Fruit fly (Drosophila melanogaster) whole organism, wandering third instar larva: Measurements from ENCODE around the gene CG2218.

ENCODE experiments used
- Abd-B ChIP-seq: fragments of >200 bp; optimal IDR thresholded peaks from 2 replicates; lab custom pipeline; 2017; ENCODE audit warnings: missing biosample characterization, missing genetic modification characterization
- CG32264 ChIP-seq: fragments of 200-800 bp; sonication (Bioruptor generic); optimal IDR thresholded peaks from 2 replicates; lab custom pipeline; 2016; ENCODE audit warnings: missing biosample characterization, missing genetic modification characterization
- Dfd ChIP-seq: fragments of >200 bp; optimal IDR thresholded peaks from 2 replicates; lab custom pipeline; 2017; ENCODE audit warnings: missing biosample characterization, missing genetic modification characterization
- Dif ChIP-seq: fragments of 200-275, 200-300 bp; sonication (Bioruptor generic); optimal IDR thresholded peaks from 2 replicates; lab custom pipeline; 2018; ENCODE audit warnings: missing biosample characterization, missing genetic modification characterization; ENCODE audit not compliant: partially characterized antibody
- GATAd ChIP-seq: sonication (Bioruptor generic); optimal IDR thresholded peaks from 2 replicates; lab custom pipeline; 2016; ENCODE audit warnings: missing biosample characterization, missing genetic modification characterization
- HLH106 ChIP-seq: fragments of 200-800 bp; optimal IDR thresholded peaks from 3 replicates; lab custom pipeline; 2019; ENCODE audit warnings: missing biosample characterization, mild to moderate bottlenecking, missing genetic modification characterization, moderate library complexity
- Hnf4 ChIP-seq: fragments of 200-800 bp; sonication (Bioruptor generic); optimal IDR thresholded peaks from 2 replicates; lab custom pipeline; 2016; ENCODE audit warnings: missing biosample characterization, mild to moderate bottlenecking, missing genetic modification characterization
- Hr83 ChIP-seq: fragments of 200-300 bp; sonication (Bioruptor generic); optimal IDR thresholded peaks from 2 replicates; lab custom pipeline; 2016; ENCODE audit warnings: missing biosample characterization, mild to moderate bottlenecking, missing genetic modification characterization, moderate library complexity; ENCODE audit not compliant: poor library complexity, severe bottlenecking
- Jra ChIP-seq: sonication (Bioruptor generic); optimal IDR thresholded peaks from 2 replicates; lab custom pipeline; 2016; ENCODE audit warnings: missing biosample characterization, missing genetic modification characterization
- Mio ChIP-seq: sonication (Bioruptor generic); optimal IDR thresholded peaks from 2 replicates; lab custom pipeline; 2016; ENCODE audit warnings: missing biosample characterization, missing genetic modification characterization
- Myc ChIP-seq: fragments of >200 bp; optimal IDR thresholded peaks from 2 replicates; lab custom pipeline; 2017
- OdsH ChIP-seq: fragments of 200-800 bp; sonication (Bioruptor generic); optimal IDR thresholded peaks from 2 replicates; lab custom pipeline; 2016; ENCODE audit warnings: missing biosample characterization, mild to moderate bottlenecking, missing genetic modification characterization
- Rel ChIP-seq, 2 experiments: fragments of 200-800 bp; sonication (Bioruptor generic) in 1 of 2; optimal IDR thresholded peaks; 2 replicates in 1 of 2; 3 replicates in 1 of 2; lab custom pipeline; 2016 to 2019; ENCODE audit warnings: mild to moderate bottlenecking in 2 of 2, missing biosample characterization in 2 of 2, missing genetic modification characterization in 2 of 2, moderate library complexity in 1 of 2
- Sp1 ChIP-seq: fragments of 200-800 bp; sonication (Bioruptor generic); optimal IDR thresholded peaks from 3 replicates; lab custom pipeline; 2019; ENCODE audit warnings: missing biosample characterization, mild to moderate bottlenecking, missing genetic modification characterization, moderate library complexity
- Vsx2 ChIP-seq: fragments of 200-300, 225-300 bp; sonication (Bioruptor generic); optimal IDR thresholded peaks from 2 replicates; lab custom pipeline; 2018; ENCODE audit warnings: missing biosample characterization, missing genetic modification characterization; ENCODE audit not compliant: partially characterized antibody
- br ChIP-seq: fragments of 200-800 bp; sonication (Bioruptor generic); optimal IDR thresholded peaks from 2 replicates; lab custom pipeline; 2016; ENCODE audit warnings: missing biosample characterization, missing genetic modification characterization
- dl ChIP-seq, 2 experiments: fragments of 175-275, 200-275 bp in 1 of 2; fragments of 200-275 bp in 1 of 2; sonication (Bioruptor generic); optimal IDR thresholded peaks; lab custom pipeline; 2018; ENCODE audit warnings: mild to moderate bottlenecking in 2 of 2, missing biosample characterization in 2 of 2, missing genetic modification characterization in 2 of 2, moderate library complexity in 2 of 2; ENCODE audit not compliant: partially characterized antibody in 2 of 2, insufficient read depth in 1 of 2
- dsf ChIP-seq: sonication (Bioruptor generic); optimal IDR thresholded peaks from 2 replicates; lab custom pipeline; 2016; ENCODE audit warnings: missing biosample characterization, missing genetic modification characterization, borderline replicate concordance
- ey ChIP-seq: fragments of 200-800 bp; sonication (Bioruptor generic); optimal IDR thresholded peaks from 2 replicates; lab custom pipeline; 2016; ENCODE audit warnings: missing biosample characterization, missing genetic modification characterization
- foxo ChIP-seq, 2 experiments: fragments of 200-800 bp; sonication (Bioruptor generic); optimal IDR thresholded peaks; 2 replicates in 1 of 2; 3 replicates in 1 of 2; lab custom pipeline; 2016 to 2017; ENCODE audit warnings: missing biosample characterization in 2 of 2, missing genetic modification characterization in 2 of 2
- fru ChIP-seq: fragments of 200-800 bp; sonication (Bioruptor generic); optimal IDR thresholded peaks from 3 replicates; lab custom pipeline; 2016; ENCODE audit warnings: missing biosample characterization, mild to moderate bottlenecking, missing genetic modification characterization
- h ChIP-seq: fragments of 200-800 bp; sonication (Bioruptor generic); optimal IDR thresholded peaks from 3 replicates; lab custom pipeline; 2016; ENCODE audit warnings: missing biosample characterization, mild to moderate bottlenecking, missing genetic modification characterization
- jim ChIP-seq: fragments of 175-275, 200-325 bp; sonication (Bioruptor generic); optimal IDR thresholded peaks from 2 replicates; lab custom pipeline; 2016; ENCODE audit warnings: missing biosample characterization, mild to moderate bottlenecking, missing genetic modification characterization
- lola ChIP-seq: fragments of >200 bp; optimal IDR thresholded peaks from 2 replicates; lab custom pipeline; 2017; ENCODE audit warnings: missing biosample characterization, missing genetic modification characterization
- pan ChIP-seq: fragments of >200 bp; optimal IDR thresholded peaks from 2 replicates; lab custom pipeline; 2017
- psq ChIP-seq: fragments of 200-800 bp; sonication (Bioruptor generic); optimal IDR thresholded peaks from 3 replicates; lab custom pipeline; 2017; ENCODE audit warnings: missing biosample characterization, mild to moderate bottlenecking, missing genetic modification characterization, moderate library complexity
- rgr ChIP-seq: fragments of 200-800 bp; sonication (Bioruptor generic); optimal IDR thresholded peaks from 3 replicates; lab custom pipeline; 2016; ENCODE audit warnings: missing biosample characterization, mild to moderate bottlenecking, missing genetic modification characterization
- sage ChIP-seq: fragments of 200-800 bp; sonication (Bioruptor generic); optimal IDR thresholded peaks from 2 replicates; lab custom pipeline; 2016; ENCODE audit warnings: missing biosample characterization, mild to moderate bottlenecking, missing genetic modification characterization
- sv ChIP-seq: fragments of 200-800 bp; sonication (Bioruptor generic); optimal IDR thresholded peaks from 3 replicates; lab custom pipeline; 2016; ENCODE audit warnings: missing biosample characterization, missing genetic modification characterization
- tai ChIP-seq: sonication (Bioruptor generic); optimal IDR thresholded peaks from 2 replicates; lab custom pipeline; 2016; ENCODE audit warnings: missing biosample characterization, missing genetic modification characterization
- usp ChIP-seq: fragments of >200 bp; optimal IDR thresholded peaks from 2 replicates; lab custom pipeline; 2017; ENCODE audit warnings: missing biosample characterization, missing genetic modification characterization
- woc ChIP-seq: sonication (Bioruptor generic); optimal IDR thresholded peaks from 2 replicates; lab custom pipeline; 2016; ENCODE audit warnings: missing biosample characterization, mild to moderate bottlenecking, missing genetic modification characterization

The CG2218 gene

DNA sequence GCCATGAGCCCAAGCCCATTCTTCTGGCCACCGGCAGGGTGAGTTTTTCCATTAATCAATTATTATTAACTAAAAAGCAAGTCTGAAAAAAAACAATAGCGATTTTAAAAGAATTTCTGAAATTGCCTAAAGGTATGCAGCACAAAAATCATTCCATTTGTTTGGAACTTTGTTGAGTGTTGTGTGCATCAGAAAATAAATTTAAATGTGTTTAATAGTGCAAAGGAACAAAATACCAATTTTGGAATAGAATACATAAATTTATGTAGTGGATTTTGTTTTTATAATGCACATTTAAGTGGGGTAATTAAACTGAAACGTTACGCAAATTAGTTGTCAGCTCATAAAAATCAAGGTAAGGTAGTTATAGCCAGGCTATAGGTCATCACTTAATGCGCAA, 36.2 kb upstream of the CG2218 start:
- TF ChIP-seq Dif (GFP tag; lab: Kevin White, UChicago) (no peak), Myc (lab: Kevin White, UChicago) (peak; percentile 31)

DNA sequence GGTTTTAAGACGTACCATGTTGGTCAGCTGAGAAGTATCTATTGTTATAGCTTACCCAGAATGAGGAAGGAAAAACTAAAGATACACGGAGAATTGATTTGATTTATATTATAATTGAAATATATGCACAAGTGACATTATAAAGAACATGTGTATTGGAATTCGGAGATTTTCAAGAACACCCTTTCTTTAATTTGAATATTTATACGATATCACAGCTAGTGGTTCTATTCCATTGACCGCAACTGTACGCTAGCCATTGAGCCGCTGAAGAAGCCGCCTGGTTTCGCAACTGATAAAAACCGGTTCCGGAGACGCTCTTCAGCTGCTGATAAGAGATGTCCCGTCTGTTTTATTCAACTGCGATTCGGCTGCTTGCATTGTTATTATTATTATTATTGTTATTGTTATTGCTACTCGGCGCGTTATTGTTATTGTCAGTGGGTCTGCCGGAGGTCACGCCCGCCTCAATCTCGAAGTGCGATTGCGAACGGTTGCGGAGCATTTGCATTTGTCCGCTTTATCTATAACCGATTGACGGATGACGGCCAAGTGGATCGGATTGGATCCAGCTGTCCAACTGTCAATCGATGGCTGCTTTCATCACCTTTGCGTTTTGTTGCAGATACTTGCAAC, 33.6 kb upstream of the CG2218 start:
- TF ChIP-seq fru (GFP tag; lab: Kevin White, UChicago): peak; percentile 7
- TF ChIP-seq Abd-B (GFP tag; lab: Kevin White, UChicago): no peak
- no peak for TF ChIP-seq lola
- TF ChIP-seq ey (GFP tag; lab: Kevin White, UChicago): peak; percentile 13
- no peak for TF ChIP-seq Dfd (GFP tag; lab: Kevin White, UChicago)
- TF ChIP-seq Hnf4 (GFP tag; lab: Kevin White, UChicago): no peak
- TF ChIP-seq Jra: no peak
- no peak for TF ChIP-seq tai (GFP tag; lab: Kevin White, UChicago)
- no peak for TF ChIP-seq Myc (lab: Kevin White, UChicago)
- no peak for TF ChIP-seq GATAd (GFP tag; lab: Kevin White, UChicago)
- no peak for TF ChIP-seq Mio (GFP tag; lab: Kevin White, UChicago)
- peak; percentile 2 for TF ChIP-seq br
- TF ChIP-seq dl (GFP tag; optimal IDR thresholded peaks at IDR 0.05; lab: Kevin White, UChicago; ENCODE audit: insufficient read depth in 1 of 2, partially characterized antibody in 2 of 2): no peak
- TF ChIP-seq HLH106 (tag; lab: Kevin White, UChicago): peak; percentile 12
- TF ChIP-seq Rel (GFP tag; optimal IDR thresholded peaks at IDR 0.05; lab: Kevin White, UChicago): no peak
- no peak for TF ChIP-seq Rel (tag; optimal IDR thresholded peaks at IDR 0.05; lab: Kevin White, UChicago)
- no peak for TF ChIP-seq jim (GFP tag; lab: Kevin White, UChicago)
- peak; percentile 46 for TF ChIP-seq Sp1 (GFP tag; lab: Kevin White, UChicago)
- no peak for TF ChIP-seq Hr83
- TF ChIP-seq woc (GFP tag; lab: Kevin White, UChicago): peak; percentile 36
- no peak for TF ChIP-seq sv (GFP tag; lab: Kevin White, UChicago)
- no peak for TF ChIP-seq Vsx2 (GFP tag; lab: Kevin White, UChicago)
- TF ChIP-seq psq (GFP tag; lab: Kevin White, UChicago): no peak
- TF ChIP-seq foxo (GFP tag; optimal IDR thresholded peaks at IDR 0.05; lab: Kevin White, UChicago): peak in 1 of 2 experiments; percentile 42
- no peak for TF ChIP-seq OdsH (GFP tag; lab: Kevin White, UChicago)
- no peak for TF ChIP-seq dsf (GFP tag; lab: Kevin White, UChicago)
- TF ChIP-seq h (GFP tag; lab: Kevin White, UChicago): peak; percentile 56
- peak; percentile 29 for TF ChIP-seq rgr (GFP tag; lab: Kevin White, UChicago)
- no peak for TF ChIP-seq CG32264
- TF ChIP-seq sage: no peak
- TF ChIP-seq pan (lab: Kevin White, UChicago): no peak
- TF ChIP-seq, all 38 proteins: peak for 9

DNA sequence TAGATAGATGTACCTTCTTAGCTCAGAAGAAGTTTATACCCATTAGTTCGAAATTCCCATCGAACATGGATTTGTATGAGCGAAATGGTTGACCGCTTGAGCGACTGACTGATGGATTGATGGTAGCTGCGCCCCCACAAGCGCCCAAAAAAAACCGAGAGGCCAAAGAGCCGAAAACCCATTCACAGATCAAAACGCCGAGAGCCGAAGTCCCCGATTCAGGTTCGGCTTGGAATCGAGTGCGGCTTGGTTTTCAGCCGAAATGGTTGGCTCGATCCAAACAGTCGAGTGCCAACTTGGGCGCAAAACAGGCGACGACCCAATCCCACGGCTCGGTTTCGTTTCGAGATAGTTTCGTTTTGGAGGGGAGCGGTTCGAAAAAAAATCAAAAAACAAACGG, 32.1 kb upstream of the CG2218 start:
- TF ChIP-seq fru (GFP tag; lab: Kevin White, UChicago) (no peak), Vsx2 (GFP tag; lab: Kevin White, UChicago) (peak; percentile 79), Rel (GFP tag; optimal IDR thresholded peaks at IDR 0.05; lab: Kevin White, UChicago) (no peak), Rel (tag; optimal IDR thresholded peaks at IDR 0.05; lab: Kevin White, UChicago) (peak; percentile 30), dl (GFP tag; optimal IDR thresholded peaks at IDR 0.05; lab: Kevin White, UChicago; ENCODE audit: insufficient read depth in 1 of 2, partially characterized antibody in 2 of 2) (peak in 1 of 2 experiments; percentile 32), Dif (GFP tag; lab: Kevin White, UChicago) (peak; percentile 57)

DNA sequence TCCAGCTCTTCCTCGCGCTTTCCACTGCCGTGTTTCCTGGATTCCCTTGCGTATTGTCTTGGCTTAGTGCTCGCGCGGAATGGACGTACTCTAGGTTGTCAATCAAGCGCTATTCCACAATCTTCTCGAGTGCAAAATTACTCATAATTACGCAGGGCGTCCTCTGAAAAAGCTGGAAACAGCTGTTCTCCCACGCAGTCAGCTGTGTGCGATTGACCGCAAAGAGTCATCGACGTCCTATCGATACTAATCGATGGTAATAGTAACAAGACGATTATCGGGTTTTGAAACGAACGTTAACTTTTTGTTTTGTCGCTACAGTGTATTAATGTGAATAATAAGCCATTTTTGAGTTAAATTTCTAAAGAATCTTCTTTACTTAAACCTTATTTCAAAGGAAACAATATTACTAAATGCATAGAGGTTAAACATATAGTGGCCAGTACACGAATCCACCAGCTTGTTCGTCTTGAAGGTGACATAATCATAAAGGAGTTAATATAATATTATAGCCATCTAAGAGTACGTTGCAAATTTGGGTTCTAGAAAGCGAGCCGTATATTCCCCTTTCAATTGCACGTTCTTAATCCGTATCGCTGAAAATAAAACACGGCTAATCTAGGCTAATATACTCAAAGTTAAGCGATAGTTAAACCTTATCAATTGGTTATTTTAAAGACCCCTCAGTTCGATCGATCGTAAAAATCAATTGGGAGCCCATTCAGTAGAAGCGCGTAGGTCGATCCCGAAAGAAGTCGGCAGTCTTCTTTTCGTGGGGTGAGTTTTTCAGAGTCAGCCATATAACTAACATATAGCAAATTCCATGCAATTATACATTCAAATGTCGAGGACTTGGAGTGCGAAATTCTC, 31.2 kb upstream of the CG2218 start, which contains the start of the genes CG2224 and CDase:
CG2224 (minus strand) TSS at position 235 of the 870 bp plus-strand sequence.
CDase (plus strand) TSS at position 456 of the 870 bp plus-strand sequence.
- no peak for TF ChIP-seq Dif (GFP tag; lab: Kevin White, UChicago)
- TF ChIP-seq Dfd (GFP tag; lab: Kevin White, UChicago): no peak
- no peak for TF ChIP-seq usp (GFP tag; lab: Kevin White, UChicago)
